Fruit fly (Drosophila melanogaster) whole organism, prepupa: ENCODE results near the gene udt.

Source experiments
- Blimp-1 ChIP-seq: fragments of 200-800 bp; sonication (Bioruptor generic); optimal IDR thresholded peaks from 3 replicates; lab custom pipeline; 2017; ENCODE audit warnings: missing biosample characterization, missing genetic modification characterization, mild to moderate bottlenecking, moderate library complexity, missing genetic modification reagents
- CG11294 ChIP-seq: fragments of 200-800 bp; sonication (Bioruptor generic); IDR thresholded peaks from 2 replicates; pipeline ENCODE4 v1.3.6; 2022; ENCODE audit warnings: missing biosample characterization, missing genetic modification characterization
- CG11902 ChIP-seq: fragments of 200-800 bp; sonication (Bioruptor generic); optimal IDR thresholded peaks from 3 replicates; lab custom pipeline; 2016; ENCODE audit warnings: missing biosample characterization, missing genetic modification characterization
- CG1621 ChIP-seq: fragments of 200-800 bp; sonication (Bioruptor generic); optimal IDR thresholded peaks from 3 replicates; lab custom pipeline; 2018; ENCODE audit warnings: missing biosample characterization, mild to moderate bottlenecking, missing genetic modification characterization
- CG16779 ChIP-seq: fragments of 200-800 bp; sonication (Bioruptor generic); optimal IDR thresholded peaks from 3 replicates; lab custom pipeline; 2017; ENCODE audit warnings: missing biosample characterization, mild to moderate bottlenecking, missing genetic modification characterization
- CG3032 ChIP-seq: fragments of 200-800 bp; optimal IDR thresholded peaks from 2 replicates; lab custom pipeline; 2019; ENCODE audit warnings: missing biosample characterization, mild to moderate bottlenecking, missing genetic modification characterization, moderate library complexity
- CG34406 ChIP-seq: fragments of 200-800 bp; sonication (Bioruptor generic); optimal IDR thresholded peaks from 3 replicates; lab custom pipeline; 2016; ENCODE audit warnings: missing biosample characterization, missing genetic modification characterization
- CG3919 ChIP-seq: fragments of 200-800 bp; sonication (Bioruptor generic); optimal IDR thresholded peaks from 3 replicates; lab custom pipeline; 2016; ENCODE audit warnings: missing biosample characterization, missing genetic modification characterization
- CG4318 ChIP-seq: fragments of 200-800 bp; sonication (Bioruptor generic); optimal IDR thresholded peaks from 3 replicates; lab custom pipeline; 2017; ENCODE audit warnings: missing biosample characterization, mild to moderate bottlenecking, missing genetic modification characterization
- CG6163 ChIP-seq: fragments of 200-800 bp; sonication (Bioruptor generic); IDR thresholded peaks from 3 replicates; pipeline ENCODE4 v1.3.6; 2022; ENCODE audit warnings: missing biosample characterization, missing genetic modification characterization
- CG6276 ChIP-seq: fragments of 200-800 bp; sonication (Bioruptor generic); optimal IDR thresholded peaks from 2 replicates; lab custom pipeline; 2017; ENCODE audit warnings: missing biosample characterization, mild to moderate bottlenecking, missing genetic modification characterization
- CG6792 ChIP-seq: fragments of 200-800 bp; sonication (Bioruptor generic); optimal IDR thresholded peaks from 3 replicates; lab custom pipeline; 2016; ENCODE audit warnings: missing biosample characterization, missing genetic modification characterization
- CG6808 ChIP-seq: fragments of 200-800 bp; sonication (Bioruptor generic); optimal IDR thresholded peaks from 3 replicates; lab custom pipeline; 2017; ENCODE audit warnings: missing biosample characterization, missing genetic modification characterization, mild to moderate bottlenecking, moderate library complexity, missing genetic modification reagents
- CG6854 ChIP-seq: fragments of 200-800 bp; sonication (Bioruptor generic); optimal IDR thresholded peaks from 2 replicates; lab custom pipeline; 2017; ENCODE audit warnings: missing biosample characterization, mild to moderate bottlenecking, missing genetic modification characterization
- CG8119 ChIP-seq: fragments of 200-800 bp; sonication (Bioruptor generic); IDR thresholded peaks from 3 replicates; pipeline ENCODE4 v1.3.6; 2022; ENCODE audit warnings: missing biosample characterization, missing genetic modification characterization
- CG8319 ChIP-seq: fragments of 200-800 bp; sonication (Bioruptor generic); optimal IDR thresholded peaks from 3 replicates; lab custom pipeline; 2016; ENCODE audit warnings: missing biosample characterization, missing genetic modification characterization
- CG8632 ChIP-seq: fragments of 200-800 bp; sonication (Bioruptor generic); optimal IDR thresholded peaks from 3 replicates; lab custom pipeline; 2016; ENCODE audit warnings: missing biosample characterization, missing genetic modification characterization
- CG9139 ChIP-seq: fragments of 200-800 bp; sonication (Bioruptor generic); optimal IDR thresholded peaks from 3 replicates; lab custom pipeline; 2017; ENCODE audit warnings: missing biosample characterization, mild to moderate bottlenecking, missing genetic modification characterization
- Eip75B ChIP-seq: fragments of 200-800 bp; sonication (Bioruptor generic); optimal IDR thresholded peaks from 3 replicates; lab custom pipeline; 2016; ENCODE audit warnings: missing biosample characterization, missing genetic modification characterization
- Eip78C ChIP-seq: fragments of 200-800 bp; sonication (Bioruptor generic); peaks from one replicate; lab custom pipeline; 2016; ENCODE audit warnings: missing biosample characterization, missing genetic modification characterization
- Eip93F ChIP-seq: fragments of 200-800 bp; sonication (Bioruptor generic); optimal IDR thresholded peaks from 2 replicates; lab custom pipeline; 2016; ENCODE audit warnings: missing biosample characterization, mild to moderate bottlenecking, missing genetic modification characterization
- Gug ChIP-seq: fragments of 200-800 bp; sonication (Bioruptor generic); IDR thresholded peaks from 2 replicates; pipeline ENCODE4 v1.3.6; 2022; ENCODE audit warnings: missing biosample characterization, missing genetic modification characterization
- Hr38 ChIP-seq: sonication (Bioruptor generic); optimal IDR thresholded peaks from 2 replicates; lab custom pipeline; 2016; ENCODE audit warnings: missing biosample characterization, missing genetic modification characterization
- Hr4 ChIP-seq: fragments of 200-800 bp; sonication (Bioruptor generic); optimal IDR thresholded peaks from 3 replicates; lab custom pipeline; 2016; ENCODE audit warnings: missing biosample characterization, missing genetic modification characterization
- Lpt ChIP-seq: fragments of 200-800 bp; sonication (Bioruptor generic); optimal IDR thresholded peaks from 3 replicates; lab custom pipeline; 2016; ENCODE audit warnings: missing biosample characterization, missing genetic modification characterization
- Met ChIP-seq: fragments of 200-800 bp; sonication (Bioruptor generic); optimal IDR thresholded peaks from 3 replicates; lab custom pipeline; 2016; ENCODE audit warnings: missing biosample characterization, missing genetic modification characterization
- OdsH ChIP-seq: fragments of 200-800 bp; sonication (Bioruptor generic); optimal IDR thresholded peaks from 3 replicates; lab custom pipeline; 2016; ENCODE audit warnings: missing biosample characterization, missing genetic modification characterization
- Smox ChIP-seq: fragments of 200-800 bp; sonication (Bioruptor generic); optimal IDR thresholded peaks from 3 replicates; lab custom pipeline; 2016; ENCODE audit warnings: missing biosample characterization, missing genetic modification characterization
- Sox102F ChIP-seq: fragments of 200-800 bp; sonication (Bioruptor generic); optimal IDR thresholded peaks from 2 replicates; lab custom pipeline; 2016; ENCODE audit warnings: missing biosample characterization, mild to moderate bottlenecking, missing genetic modification characterization
- Sox14 ChIP-seq: fragments of 200-800 bp; sonication (Bioruptor generic); optimal IDR thresholded peaks from 3 replicates; lab custom pipeline; 2016; ENCODE audit warnings: missing biosample characterization, missing genetic modification characterization
- Sox15 ChIP-seq: fragments of 200-800 bp; sonication (Bioruptor generic); optimal IDR thresholded peaks from 3 replicates; lab custom pipeline; 2016; ENCODE audit warnings: missing biosample characterization, missing genetic modification characterization
- achi ChIP-seq: fragments of 200-800 bp; sonication (Bioruptor generic); optimal IDR thresholded peaks from 3 replicates; lab custom pipeline; 2016; ENCODE audit warnings: missing biosample characterization, missing genetic modification characterization
- acj6 ChIP-seq: fragments of 200-800 bp; sonication (Bioruptor generic); optimal IDR thresholded peaks from 3 replicates; lab custom pipeline; 2016; ENCODE audit warnings: missing biosample characterization, missing genetic modification characterization
- cyc ChIP-seq: fragments of 200-800 bp; sonication (Bioruptor generic); optimal IDR thresholded peaks from 3 replicates; lab custom pipeline; 2016; ENCODE audit warnings: missing biosample characterization, missing genetic modification characterization
- dsx ChIP-seq: fragments of 200-800 bp; optimal IDR thresholded peaks from 3 replicates; lab custom pipeline; 2019; ENCODE audit warnings: missing biosample characterization, mild to moderate bottlenecking, missing genetic modification characterization, moderate library complexity; ENCODE audit not compliant: poor library complexity, severe bottlenecking
- eg ChIP-seq: fragments of 200-800 bp; sonication (Bioruptor generic); IDR thresholded peaks from 3 replicates; pipeline ENCODE4 v1.3.6; 2022; ENCODE audit warnings: missing biosample characterization, missing genetic modification characterization
- esn ChIP-seq: fragments of 200-800 bp; sonication (Bioruptor generic); optimal IDR thresholded peaks from 2 replicates; lab custom pipeline; 2016; ENCODE audit warnings: missing biosample characterization, mild to moderate bottlenecking, missing genetic modification characterization, moderate library complexity
- fd59A ChIP-seq: fragments of 200-800 bp; sonication (Bioruptor generic); optimal IDR thresholded peaks from 2 replicates; lab custom pipeline; 2017; ENCODE audit warnings: missing biosample characterization, mild to moderate bottlenecking, missing genetic modification characterization, missing genetic modification reagents
- fd85E ChIP-seq: fragments of 200-800 bp; sonication (Bioruptor generic); optimal IDR thresholded peaks from 3 replicates; lab custom pipeline; 2016; ENCODE audit warnings: missing biosample characterization, missing genetic modification characterization
- fkh ChIP-seq: fragments of 200-800 bp; sonication (Bioruptor generic); optimal IDR thresholded peaks from 3 replicates; lab custom pipeline; 2017; ENCODE audit warnings: missing biosample characterization, mild to moderate bottlenecking, missing genetic modification characterization, moderate library complexity
- lz ChIP-seq: fragments of 200-800 bp; sonication (Bioruptor generic); optimal IDR thresholded peaks from 3 replicates; lab custom pipeline; 2016; ENCODE audit warnings: missing biosample characterization, missing genetic modification characterization
- pdm3 ChIP-seq: fragments of 200-800 bp; sonication (Bioruptor generic); optimal IDR thresholded peaks from 3 replicates; lab custom pipeline; 2016; ENCODE audit warnings: missing biosample characterization, missing genetic modification characterization
- salr ChIP-seq, 2 experiments: fragments of 200-800 bp; sonication (Bioruptor generic); optimal IDR thresholded peaks; 3 replicates each; lab custom pipeline; 2016 to 2018; ENCODE audit warnings: missing biosample characterization in 2 of 2, missing genetic modification characterization in 2 of 2, mild to moderate bottlenecking in 1 of 2
- spab ChIP-seq: fragments of 200-800 bp; sonication (Bioruptor generic); optimal IDR thresholded peaks from 2 replicates; lab custom pipeline; 2017; ENCODE audit warnings: missing biosample characterization, mild to moderate bottlenecking, missing genetic modification characterization, missing genetic modification reagents
- ss ChIP-seq, 2 experiments: fragments of 200-800 bp; sonication (Bioruptor generic); optimal IDR thresholded peaks; 2 replicates in 1 of 2; 3 replicates in 1 of 2; lab custom pipeline; 2017 to 2018; ENCODE audit warnings: mild to moderate bottlenecking in 2 of 2, missing biosample characterization in 2 of 2, missing genetic modification characterization in 2 of 2, moderate library complexity in 1 of 2
- svp ChIP-seq: fragments of 200-800 bp; sonication (Bioruptor generic); peaks from one replicate; lab custom pipeline; 2016; ENCODE audit warnings: missing biosample characterization, missing genetic modification characterization

The udt gene

dm6 chr3R:23767417-23767853 is 4.4 kb upstream of the udt start, which contains the start of the genes CG10214 and CG10375 (continued):
- TF ChIP-seq CG1621 (peak; percentile 41), Lpt (GFP tag; lab: Kevin White, UChicago) (no peak), ss (GFP tag; optimal IDR thresholded peaks at IDR 0.05; lab: Kevin White, UChicago) (no peak), acj6 (peak; percentile 67), dsx (GFP tag; lab: Kevin White, UChicago) (peak; percentile 43), CG6792 (GFP tag; lab: Kevin White, UChicago) (peak; percentile 56), CG9139 (no peak), svp (no peak), CG6276 (GFP tag; lab: Kevin White, UChicago) (no peak), Gug (peak; percentile 57; the same call in 1 of the 2 replicates), fd59A (no peak), CG6854 (GFP tag; lab: Kevin White, UChicago) (peak; percentile 52), esn (GFP tag; lab: Kevin White, UChicago) (peak; percentile 84), Sox15 (GFP tag; lab: Kevin White, UChicago) (peak; percentile 44), CG3032 (peak; percentile 67), CG6808 (GFP tag; lab: Kevin White, UChicago) (peak; percentile 14), eg (peak; percentile 73; the same call in 2 of the 3 replicates), Eip93F (GFP tag; lab: Kevin White, UChicago) (no peak), CG16779 (tag; lab: Kevin White, UChicago) (no peak), spab (GFP tag; lab: Kevin White, UChicago) (no peak), CG11294 (GFP tag; lab: Robert Waterston, UW) (no peak), pdm3 (GFP tag; lab: Kevin White, UChicago) (peak; percentile 72), fd85E (no peak), CG34406 (GFP tag; lab: Kevin White, UChicago) (peak; percentile 60), cyc (GFP tag; lab: Kevin White, UChicago) (peak; percentile 72)
- TF ChIP-seq, all 60 proteins: peak for 46

- TF ChIP-seq Hr4 (GFP tag; lab: Kevin White, UChicago): peak; percentile 31
- peak; percentile 20 for TF ChIP-seq Met (GFP tag; lab: Kevin White, UChicago)
- peak; percentile 12; the same call in 1 of the 2 replicates for TF ChIP-seq Gug
- TF ChIP-seq fd85E: no peak
- TF ChIP-seq pdm3 (GFP tag; lab: Kevin White, UChicago): no peak
- peak; percentile 87 for TF ChIP-seq Eip78C
- peak; percentile 51; the same call in 2 of the 3 replicates for TF ChIP-seq eg
- peak; percentile 32 for TF ChIP-seq CG6792 (GFP tag; lab: Kevin White, UChicago)
- no peak for TF ChIP-seq Hr38 (GFP tag; lab: Kevin White, UChicago)
- peak; percentile 29 for TF ChIP-seq CG1621
- peak; percentile 43 for TF ChIP-seq dsx (GFP tag; lab: Kevin White, UChicago)
- TF ChIP-seq fd59A: no peak
- no peak for TF ChIP-seq Eip75B
- peak; percentile 44; the same call in 1 of the 3 replicates for TF ChIP-seq CG8119 (GFP tag; lab: Robert Waterston, UW)
- TF ChIP-seq CG8319 (GFP tag; lab: Kevin White, UChicago): no peak
- peak; percentile 9 for TF ChIP-seq CG3919 (GFP tag; lab: Kevin White, UChicago)
- TF ChIP-seq CG16779 (tag; lab: Kevin White, UChicago): peak; percentile 69
- no peak for TF ChIP-seq CG4318 (GFP tag; lab: Kevin White, UChicago)
- TF ChIP-seq CG6808 (GFP tag; lab: Kevin White, UChicago): peak; percentile 76
- TF ChIP-seq lz (GFP tag; lab: Kevin White, UChicago): no peak
- peak; percentile 51 for TF ChIP-seq spab (GFP tag; lab: Kevin White, UChicago)
- TF ChIP-seq Eip93F (GFP tag; lab: Kevin White, UChicago): no peak
- TF ChIP-seq CG6163 (GFP tag; lab: Robert Waterston, UW): peak; percentile 44
- peak; percentile 1 for TF ChIP-seq achi (GFP tag; lab: Kevin White, UChicago)
- peak; percentile 62 for TF ChIP-seq CG3032
- TF ChIP-seq CG6854 (GFP tag; lab: Kevin White, UChicago): no peak
- no peak for TF ChIP-seq fkh (GFP tag; lab: Kevin White, UChicago)
- TF ChIP-seq OdsH (GFP tag; lab: Kevin White, UChicago): peak; percentile 2
- peak; percentile 22 for TF ChIP-seq Smox (GFP tag; lab: Kevin White, UChicago)
- TF ChIP-seq Sox14 (GFP tag; lab: Kevin White, UChicago): peak; percentile 29
- TF ChIP-seq Sox102F: no peak
- TF ChIP-seq acj6: no peak
- no peak for TF ChIP-seq cyc (GFP tag; lab: Kevin White, UChicago)
- no peak for TF ChIP-seq salr (GFP tag; optimal IDR thresholded peaks at IDR 0.05; lab: Kevin White, UChicago)
- no peak for TF ChIP-seq Blimp-1 (GFP tag; lab: Kevin White, UChicago)
- TF ChIP-seq CG11902: no peak
- no peak for TF ChIP-seq CG8632
These were observed 685 bp upstream of the udt start, which contains the start of gene Lsd-1 for dm6 chr3R:23763622-23764273. Lsd-1 (plus strand) TSS chr3R:23763857.
